Worm (Caenorhabditis elegans) whole organism, mixed stage, embryonic: ENCODE data around the gene sel-2.
A peak's percentile ranks its signal among the peaks of the same experiment; 100 is the strongest.

ENCODE experiments used
- M03D4.4 ChIP-seq: sonication (generic microtip); optimal IDR thresholded peaks from 2 replicates; lab custom pipeline; 2017; ENCODE audit warnings: mild to moderate bottlenecking, missing genetic modification characterization, missing compliant biosample characterization
- blmp-1 ChIP-seq: fragments of 150-350 bp; optimal IDR thresholded peaks from 2 replicates; lab custom pipeline; 2014; ENCODE audit warnings: missing biosample characterization, missing genetic modification characterization
- ceh-39 ChIP-seq: fragments of 150-350 bp; optimal IDR thresholded peaks from 2 replicates; lab custom pipeline; 2014; ENCODE audit warnings: missing biosample characterization, missing genetic modification characterization
- ceh-83 ChIP-seq: fragments of 200-800 bp; sonication (Bioruptor generic); optimal IDR thresholded peaks from 2 replicates; lab custom pipeline; 2018; ENCODE audit warnings: mild to moderate bottlenecking, missing genetic modification characterization, missing compliant biosample characterization
- ces-1 ChIP-seq: fragments of 150-350 bp; optimal IDR thresholded peaks from 2 replicates; lab custom pipeline; 2014; ENCODE audit warnings: missing biosample characterization, missing genetic modification reagents, missing genetic modification characterization
- drap-1 ChIP-seq: fragments of 200-800 bp; sonication (Bioruptor generic); optimal IDR thresholded peaks from 3 replicates; lab custom pipeline; 2018; ENCODE audit warnings: mild to moderate bottlenecking, missing genetic modification characterization, missing compliant biosample characterization
- elt-1 ChIP-seq: sonication (generic microtip); optimal IDR thresholded peaks from 2 replicates; lab custom pipeline; 2017; ENCODE audit warnings: missing genetic modification characterization, mild to moderate bottlenecking, missing compliant biosample characterization, antibody characterized with exemption, moderate library complexity, borderline replicate concordance; ENCODE audit not compliant: insufficient read depth
- ham-2 ChIP-seq: fragments of 200-800 bp; sonication (Bioruptor generic); optimal IDR thresholded peaks from 2 replicates; lab custom pipeline; 2018; ENCODE audit warnings: mild to moderate bottlenecking, missing genetic modification characterization, missing compliant biosample characterization
- hlh-1 ChIP-seq: fragments of 150-350 bp; optimal IDR thresholded peaks from 2 replicates; lab custom pipeline; 2014; ENCODE audit warnings: missing biosample characterization, missing genetic modification reagents, missing genetic modification characterization
- lin-13 ChIP-seq: fragments of 150-350 bp; optimal IDR thresholded peaks from 2 replicates; lab custom pipeline; 2014; ENCODE audit warnings: missing biosample characterization, missing genetic modification characterization
- lsy-2 ChIP-seq: fragments of 150-350 bp; optimal IDR thresholded peaks from 2 replicates; lab custom pipeline; 2014; ENCODE audit warnings: missing biosample characterization, missing genetic modification characterization
- mab-5 ChIP-seq: fragments of 150-350 bp; optimal IDR thresholded peaks from 2 replicates; lab custom pipeline; 2014; ENCODE audit warnings: missing biosample characterization, missing genetic modification characterization
- mep-1 ChIP-seq: fragments of 150-350 bp; optimal IDR thresholded peaks from 2 replicates; lab custom pipeline; 2017; ENCODE audit warnings: missing biosample characterization, missing genetic modification reagents, missing genetic modification characterization, inconsistent platforms
- mls-2 ChIP-seq: sonication (generic microtip); optimal IDR thresholded peaks from 2 replicates; lab custom pipeline; 2016; ENCODE audit warnings: mild to moderate bottlenecking, missing genetic modification characterization, moderate library complexity, missing compliant biosample characterization
- nhr-237 ChIP-seq: fragments of 150-350 bp; optimal IDR thresholded peaks from 2 replicates; lab custom pipeline; 2014; ENCODE audit warnings: missing biosample characterization, missing genetic modification characterization
- nhr-28 ChIP-seq: fragments of 150-350 bp; optimal IDR thresholded peaks from 2 replicates; lab custom pipeline; 2014; ENCODE audit warnings: missing biosample characterization, missing genetic modification characterization
- nhr-76 ChIP-seq: sonication (generic microtip); optimal IDR thresholded peaks from 2 replicates; lab custom pipeline; 2017; ENCODE audit warnings: missing biosample characterization, missing genetic modification characterization
- pha-4 ChIP-seq: fragments of 150-350 bp; optimal IDR thresholded peaks from 2 replicates; lab custom pipeline; 2018; ENCODE audit warnings: missing biosample characterization, missing genetic modification reagents, missing genetic modification characterization
- sem-2 ChIP-seq: fragments of 200-800 bp; sonication (Bioruptor generic); optimal IDR thresholded peaks from 2 replicates; lab custom pipeline; 2018; ENCODE audit warnings: mild to moderate bottlenecking, missing genetic modification characterization, missing compliant biosample characterization
- snpc-4 ChIP-seq: fragments of 150-350 bp; optimal IDR thresholded peaks from 2 replicates; lab custom pipeline; 2014; ENCODE audit warnings: missing biosample characterization, missing genetic modification characterization
- tbx-8 ChIP-seq: fragments of 200-800 bp; sonication (Bioruptor generic); optimal IDR thresholded peaks from 2 replicates; lab custom pipeline; 2018; ENCODE audit warnings: mild to moderate bottlenecking, missing genetic modification characterization, moderate library complexity, missing compliant biosample characterization
- unc-120 ChIP-seq: sonication (generic microtip); optimal IDR thresholded peaks from 2 replicates; lab custom pipeline; 2017; ENCODE audit warnings: missing genetic modification characterization, missing compliant biosample characterization; ENCODE audit not compliant: poor library complexity, severe bottlenecking
- unc-39 ChIP-seq: fragments of 150-350 bp; optimal IDR thresholded peaks from 2 replicates; lab custom pipeline; 2014; ENCODE audit warnings: missing biosample characterization, missing genetic modification characterization
- unc-62 ChIP-seq: fragments of 150-350 bp; optimal IDR thresholded peaks from 2 replicates; lab custom pipeline; 2014; ENCODE audit warnings: missing biosample characterization, missing genetic modification reagents, missing genetic modification characterization
- zip-8 ChIP-seq: fragments of 150-350 bp; optimal IDR thresholded peaks from 2 replicates; lab custom pipeline; 2014; ENCODE audit warnings: missing biosample characterization, missing genetic modification characterization
- ztf-11 ChIP-seq: fragments of 150-350 bp; optimal IDR thresholded peaks from 2 replicates; lab custom pipeline; 2014; ENCODE audit warnings: missing biosample characterization, missing genetic modification characterization

Gene sel-2

ce11 chrIII:4562070-4562788 lies 50.0 kb downstream of the sel-2 start, which contains the start of gene pan-1:
Gene pan-1, plus strand, starts transcription at chrIII:4562738.
- TF ChIP-seq ham-2 (GFP tag; lab: Kevin White, UChicago) (peak; percentile 76), ztf-11 (tag; lab: Kevin White, UChicago) (no peak), unc-120 (tag; lab: Kevin White, UChicago) (peak; percentile 89), pha-4 (no peak)

- no peak for TF ChIP-seq mep-1 (tag; lab: Kevin White, UChicago)
- TF ChIP-seq ceh-83 = no peak
- TF ChIP-seq nhr-237 (tag; lab: Kevin White, UChicago) = no peak
- TF ChIP-seq blmp-1 = no peak
Observed at ce11 chrIII:4561286-4561685, 50.9 kb downstream of the sel-2 start.

ce11 chrIII:4560393-4560890 lies 51.7 kb downstream of the sel-2 start:
- TF ChIP-seq unc-39 (tag; lab: Kevin White, UChicago) (no peak), zip-8 (tag; lab: Kevin White, UChicago) (peak; percentile 75), mab-5 (no peak), lin-13 (tag; lab: Kevin White, UChicago) (peak; percentile 8), elt-1 (peak; percentile 15), snpc-4 (tag; lab: Kevin White, UChicago) (no peak), ceh-83 (no peak), unc-62 (GFP tag; lab: Kevin White, UChicago) (peak; percentile 69), hlh-1 (tag; lab: Kevin White, UChicago) (peak; percentile 86), ceh-39 (tag; lab: Kevin White, UChicago) (no peak), drap-1 (GFP tag; lab: Kevin White, UChicago) (peak; percentile 3), ztf-11 (tag; lab: Kevin White, UChicago) (no peak), mep-1 (tag; lab: Kevin White, UChicago) (peak; percentile 51), unc-120 (tag; lab: Kevin White, UChicago) (peak; percentile 28), lsy-2 (peak; percentile 41), ham-2 (GFP tag; lab: Kevin White, UChicago) (no peak), ces-1 (peak; percentile 37)

- TF ChIP-seq lin-13 (tag; lab: Kevin White, UChicago) (no peak), ces-1 (peak; percentile 3), nhr-76 (no peak), drap-1 (GFP tag; lab: Kevin White, UChicago) (no peak)
Observed at ce11 chrIII:4555345-4555744, 56.8 kb downstream of the sel-2 start.

ce11 chrIII:4553316-4553715 lies 58.9 kb downstream of the sel-2 start, which contains the start of gene imph-1:
Gene imph-1, plus strand, starts transcription at chrIII:4553616.
- TF ChIP-seq ces-1 = no peak
- TF ChIP-seq tbx-8 (GFP tag; lab: Kevin White, UChicago) = no peak
- no peak for TF ChIP-seq lsy-2
- no peak for TF ChIP-seq hlh-1 (tag; lab: Kevin White, UChicago)
- TF ChIP-seq pha-4 = no peak
- TF ChIP-seq nhr-28 (tag; lab: Kevin White, UChicago) = no peak
- no peak for TF ChIP-seq mls-2 (tag; lab: Kevin White, UChicago)
- TF ChIP-seq ceh-83 = no peak
- TF ChIP-seq ztf-11 (tag; lab: Kevin White, UChicago) = no peak
- TF ChIP-seq elt-1 = no peak

- TF ChIP-seq pha-4 (no peak), ces-1 (no peak), sem-2 (GFP tag; lab: Kevin White, UChicago) (no peak), elt-1 (no peak), ceh-39 (tag; lab: Kevin White, UChicago) (no peak), tbx-8 (GFP tag; lab: Kevin White, UChicago) (no peak)
Observed at ce11 chrIII:4552872-4553271, 59.3 kb downstream of the sel-2 start.

- TF ChIP-seq M03D4.4 (tag; lab: Kevin White, UChicago) (no peak), ztf-11 (tag; lab: Kevin White, UChicago) (no peak), nhr-237 (tag; lab: Kevin White, UChicago) (no peak), mls-2 (tag; lab: Kevin White, UChicago) (no peak), zip-8 (tag; lab: Kevin White, UChicago) (no peak), pha-4 (peak; percentile 33)
Observed at ce11 chrIII:4551963-4552362, 60.2 kb downstream of the sel-2 start.
